Fruit fly (Drosophila melanogaster): ENCODE data around the gene Nin.

dm6 chr2L:5285860-5286259 lies 7.5 kb upstream of the Nin start:
- TF ChIP-seq Lpt (GFP tag; optimal IDR thresholded peaks at IDR 0.05), result no peak
- no peak for TF ChIP-seq Hr39 (GFP tag; optimal IDR thresholded peaks at IDR 0.05)
- TF ChIP-seq Gug (GFP tag; IDR thresholded peaks at IDR 0.05), result no peak
- no peak for TF ChIP-seq CG8319 (GFP tag; optimal IDR thresholded peaks at IDR 0.05)
- TF ChIP-seq fd85E (GFP tag; optimal IDR thresholded peaks at IDR 0.05), result no peak
- TF ChIP-seq Smox (GFP tag; optimal IDR thresholded peaks at IDR 0.05), result no peak
- TF ChIP-seq Eip75B (GFP tag; optimal IDR thresholded peaks at IDR 0.05), result no peak

Measured in whole organism, prepupa.